Worm (Caenorhabditis elegans) whole organism, L1 larva: ENCODE results near the gene F19G12.4.

ENCODE experiments used
- C16A3.4 ChIP-seq: fragments of 150-350 bp; optimal IDR thresholded peaks from 2 replicates; lab custom pipeline; 2014; ENCODE audit warnings: missing biosample characterization, missing genetic modification characterization
- C34B4.2 ChIP-seq: sonication (generic microtip); optimal IDR thresholded peaks from 2 replicates; lab custom pipeline; 2017; ENCODE audit warnings: mild to moderate bottlenecking, missing genetic modification characterization, missing compliant biosample characterization
- Y116A8C.19 ChIP-seq: sonication (generic microtip); optimal IDR thresholded peaks from 2 replicates; lab custom pipeline; 2016; ENCODE audit warnings: missing compliant biosample characterization, missing genetic modification characterization, borderline replicate concordance
- alr-1 ChIP-seq: fragments of 200-800 bp; sonication (Bioruptor generic); optimal IDR thresholded peaks from 2 replicates; lab custom pipeline; 2018; ENCODE audit warnings: borderline replicate concordance, mild to moderate bottlenecking, missing genetic modification characterization, missing compliant biosample characterization
- aly-2 ChIP-seq: fragments of 150-350 bp; optimal IDR thresholded peaks from 2 replicates; lab custom pipeline; 2014; ENCODE audit warnings: missing biosample characterization, missing genetic modification characterization
- ama-1 ChIP-seq: fragments of 150-350 bp; optimal IDR thresholded peaks from 2 replicates; lab custom pipeline; 2014
- blmp-1 ChIP-seq: fragments of 150-350 bp; optimal IDR thresholded peaks from 2 replicates; lab custom pipeline; 2014; ENCODE audit warnings: missing biosample characterization, missing genetic modification characterization
- ceh-8 ChIP-seq: fragments of 200-800 bp; sonication (Bioruptor generic); optimal IDR thresholded peaks from 2 replicates; lab custom pipeline; 2018; ENCODE audit warnings: mild to moderate bottlenecking, missing genetic modification characterization, moderate library complexity, missing compliant biosample characterization
- ceh-82 ChIP-seq, 3 experiments: fragments of 150-350 bp in 1 of 3; sonication (generic microtip) in 2 of 3; optimal IDR thresholded peaks; 2 replicates each; lab custom pipeline; 2014 to 2017; ENCODE audit warnings: missing biosample characterization in 3 of 3, missing genetic modification characterization in 3 of 3
- ceh-90 ChIP-seq: sonication (generic microtip); optimal IDR thresholded peaks from 2 replicates; lab custom pipeline; 2016; ENCODE audit warnings: missing genetic modification characterization, missing compliant biosample characterization
- ces-1 ChIP-seq: fragments of 150-350 bp; optimal IDR thresholded peaks from 2 replicates; lab custom pipeline; 2014; ENCODE audit warnings: missing biosample characterization, missing genetic modification reagents, missing genetic modification characterization
- dpl-1 ChIP-seq, 3 experiments: fragments of 150-350 bp in 2 of 3; sonication (generic microtip) in 1 of 3; optimal IDR thresholded peaks; 2 replicates each; lab custom pipeline; 2014 to 2017; ENCODE audit warnings: missing biosample characterization in 3 of 3, missing genetic modification characterization in 3 of 3, missing genetic modification reagents in 3 of 3
- efl-1 ChIP-seq, 4 experiments: fragments of 150-350 bp; optimal IDR thresholded peaks in 3 of 4; peaks in 1 of 4; 1 replicate in 1 of 4; 2 replicates in 3 of 4; lab custom pipeline; 2014; ENCODE audit warnings: missing biosample characterization in 2 of 4, missing genetic modification characterization in 2 of 4, missing genetic modification reagents in 2 of 4
- efl-3 ChIP-seq: fragments of 200-800 bp; sonication (Bioruptor generic); optimal IDR thresholded peaks from 2 replicates; lab custom pipeline; 2018; ENCODE audit warnings: mild to moderate bottlenecking, missing genetic modification characterization, missing compliant biosample characterization
- egl-27 ChIP-seq, 2 experiments: fragments of 150-350 bp in 1 of 2; sonication (generic microtip); optimal IDR thresholded peaks; 3 replicates each; lab custom pipeline; 2017 to 2018; ENCODE audit warnings: missing biosample characterization in 2 of 2, missing genetic modification characterization in 2 of 2, missing genetic modification reagents in 2 of 2
- fkh-10 ChIP-seq: sonication (generic microtip); optimal IDR thresholded peaks from 2 replicates; lab custom pipeline; 2017; ENCODE audit warnings: missing biosample characterization, missing genetic modification reagents, missing genetic modification characterization
- hlh-4 ChIP-seq: sonication (generic microtip); optimal IDR thresholded peaks from 2 replicates; lab custom pipeline; 2016; ENCODE audit warnings: mild to moderate bottlenecking, missing genetic modification characterization, missing compliant biosample characterization
- irx-1 ChIP-seq: sonication (generic microtip); optimal IDR thresholded peaks from 2 replicates; lab custom pipeline; 2016; ENCODE audit warnings: missing genetic modification characterization, missing compliant biosample characterization
- jun-1 ChIP-seq: fragments of 150-350 bp; optimal IDR thresholded peaks from 2 replicates; lab custom pipeline; 2014; ENCODE audit warnings: missing biosample characterization, missing genetic modification reagents, missing genetic modification characterization
- lin-13 ChIP-seq: fragments of 150-350 bp; optimal IDR thresholded peaks from 2 replicates; lab custom pipeline; 2014; ENCODE audit warnings: missing biosample characterization, missing genetic modification reagents, missing genetic modification characterization
- lin-14 ChIP-seq: fragments of 200-800 bp; sonication (Bioruptor generic); optimal IDR thresholded peaks from 2 replicates; lab custom pipeline; 2018; ENCODE audit warnings: mild to moderate bottlenecking, missing genetic modification characterization, moderate library complexity, missing compliant biosample characterization
- lin-39 ChIP-seq: fragments of 150-350 bp; optimal IDR thresholded peaks from 2 replicates; lab custom pipeline; 2014; ENCODE audit warnings: missing biosample characterization, missing genetic modification reagents, missing genetic modification characterization
- lir-3 ChIP-seq: sonication (generic microtip); optimal IDR thresholded peaks from 2 replicates; lab custom pipeline; 2016; ENCODE audit warnings: mild to moderate bottlenecking, missing genetic modification characterization, moderate library complexity, missing compliant biosample characterization; ENCODE audit not compliant: poor library complexity
- mdl-1 ChIP-seq, 2 experiments: fragments of 150-350 bp; optimal IDR thresholded peaks; 2 replicates each; lab custom pipeline; 2014 to 2017; ENCODE audit warnings: missing biosample characterization in 2 of 2, missing genetic modification characterization in 2 of 2, inconsistent platforms in 1 of 2
- nhr-11 ChIP-seq: fragments of 150-350 bp; optimal IDR thresholded peaks from 2 replicates; lab custom pipeline; 2014; ENCODE audit warnings: missing biosample characterization, missing genetic modification characterization
- nhr-12 ChIP-seq: sonication (generic microtip); optimal IDR thresholded peaks from 2 replicates; lab custom pipeline; 2017; ENCODE audit warnings: missing biosample characterization, missing genetic modification characterization
- nhr-28 ChIP-seq: fragments of 150-350 bp; optimal IDR thresholded peaks from 2 replicates; lab custom pipeline; 2014; ENCODE audit warnings: missing biosample characterization, missing genetic modification characterization
- nhr-71 ChIP-seq: sonication (generic microtip); optimal IDR thresholded peaks from 2 replicates; lab custom pipeline; 2016; ENCODE audit warnings: mild to moderate bottlenecking, missing genetic modification characterization, moderate library complexity, missing compliant biosample characterization
- nhr-76 ChIP-seq: sonication (generic microtip); optimal IDR thresholded peaks from 2 replicates; lab custom pipeline; 2017; ENCODE audit warnings: missing biosample characterization, missing genetic modification characterization
- nhr-77 ChIP-seq: fragments of 150-350 bp; optimal IDR thresholded peaks from 2 replicates; lab custom pipeline; 2014; ENCODE audit warnings: missing biosample characterization, missing genetic modification characterization
- nhr-90 ChIP-seq: sonication (generic microtip); optimal IDR thresholded peaks from 2 replicates; lab custom pipeline; 2016; ENCODE audit warnings: mild to moderate bottlenecking, missing genetic modification characterization, missing compliant biosample characterization; ENCODE audit not compliant: poor library complexity
- pag-3 ChIP-seq: sonication (generic microtip); optimal IDR thresholded peaks from 2 replicates; lab custom pipeline; 2017; ENCODE audit warnings: missing genetic modification characterization, mild to moderate bottlenecking, missing compliant biosample characterization, antibody characterized with exemption, borderline replicate concordance; ENCODE audit not compliant: insufficient read depth
- pax-3 ChIP-seq: fragments of 200-800 bp; sonication (Bioruptor generic); optimal IDR thresholded peaks from 2 replicates; lab custom pipeline; 2018; ENCODE audit warnings: mild to moderate bottlenecking, missing genetic modification characterization, moderate library complexity, missing compliant biosample characterization
- pqm-1 ChIP-seq: sonication (generic microtip); optimal IDR thresholded peaks from 3 replicates; lab custom pipeline; 2017; ENCODE audit warnings: missing biosample characterization, missing genetic modification characterization
- skn-1 ChIP-seq: fragments of 150-350 bp; optimal IDR thresholded peaks from 2 replicates; lab custom pipeline; 2014; ENCODE audit warnings: missing biosample characterization, missing genetic modification characterization
- snpc-4 ChIP-seq: fragments of 150-350 bp; optimal IDR thresholded peaks from 2 replicates; lab custom pipeline; 2014; ENCODE audit warnings: missing biosample characterization, missing genetic modification characterization
- snu-23 ChIP-seq: sonication (generic microtip); optimal IDR thresholded peaks from 2 replicates; lab custom pipeline; 2016; ENCODE audit warnings: missing genetic modification characterization, missing compliant biosample characterization
- sptf-1 ChIP-seq: fragments of 150-350 bp; optimal IDR thresholded peaks from 2 replicates; lab custom pipeline; 2014; ENCODE audit warnings: missing biosample characterization, missing genetic modification characterization
- swsn-7 ChIP-seq: sonication (generic microtip); optimal IDR thresholded peaks from 2 replicates; lab custom pipeline; 2016; ENCODE audit warnings: missing genetic modification characterization, missing compliant biosample characterization
- tbx-2 ChIP-seq: sonication (generic microtip); optimal IDR thresholded peaks from 2 replicates; lab custom pipeline; 2016; ENCODE audit warnings: missing genetic modification characterization, missing compliant biosample characterization
- tlp-1 ChIP-seq: fragments of 150-350 bp; optimal IDR thresholded peaks from 2 replicates; lab custom pipeline; 2014; ENCODE audit warnings: missing biosample characterization, missing genetic modification characterization
- unc-130 ChIP-seq: fragments of 150-350 bp; optimal IDR thresholded peaks from 2 replicates; lab custom pipeline; 2017; ENCODE audit warnings: missing biosample characterization, missing genetic modification characterization, inconsistent platforms
- unc-30 ChIP-seq: sonication (generic microtip); optimal IDR thresholded peaks from 2 replicates; lab custom pipeline; 2017; ENCODE audit warnings: missing biosample characterization, missing genetic modification characterization
- unc-62 ChIP-seq: fragments of 150-350 bp; optimal IDR thresholded peaks from 2 replicates; lab custom pipeline; 2014; ENCODE audit warnings: missing biosample characterization, missing genetic modification reagents, missing genetic modification characterization
- vab-15 ChIP-seq: sonication (generic microtip); optimal IDR thresholded peaks from 2 replicates; lab custom pipeline; 2017; ENCODE audit warnings: missing genotype, mild to moderate bottlenecking, missing genetic modification characterization, missing compliant biosample characterization
- xbp-1 ChIP-seq: sonication (generic microtip); optimal IDR thresholded peaks from 2 replicates; lab custom pipeline; 2016; ENCODE audit warnings: missing genetic modification characterization, missing compliant biosample characterization
- zag-1 ChIP-seq: fragments of 150-350 bp; optimal IDR thresholded peaks from 2 replicates; lab custom pipeline; 2014; ENCODE audit warnings: missing biosample characterization, missing genetic modification characterization
- ztf-11 ChIP-seq, 2 experiments: sonication (generic microtip); optimal IDR thresholded peaks; 2 replicates each; lab custom pipeline; 2016 to 2017; ENCODE audit warnings: missing genetic modification characterization in 2 of 2, missing biosample characterization in 1 of 2, missing compliant biosample characterization in 1 of 2
- ztf-4 ChIP-seq: fragments of 150-350 bp; optimal IDR thresholded peaks from 2 replicates; lab custom pipeline; 2014; ENCODE audit warnings: missing biosample characterization, missing genetic modification characterization

The F19G12.4 gene

DNA sequence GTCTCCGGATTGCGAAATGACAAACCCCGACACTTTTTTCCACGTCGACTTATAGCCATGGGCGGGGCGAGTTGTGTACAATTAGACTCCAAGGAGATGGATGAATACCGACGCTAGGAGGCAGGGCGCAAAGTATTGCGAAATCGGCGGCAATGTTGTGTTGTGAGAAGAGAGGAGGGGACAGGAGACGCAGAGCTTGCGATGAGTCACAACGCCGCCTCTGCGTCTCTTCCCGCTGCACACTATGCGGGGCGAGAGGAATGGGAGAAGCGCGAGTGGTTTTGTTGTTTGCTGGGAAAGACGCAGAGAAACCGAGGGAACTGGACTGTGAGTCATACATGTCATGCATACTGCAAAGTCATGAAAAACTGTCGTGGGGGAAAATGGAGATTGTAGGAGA lies 37.3 kb downstream of the F19G12.4 start (continued):
- TF ChIP-seq ceh-8: peak; percentile 37
- TF ChIP-seq ces-1 (GFP tag; lab: Kevin White, UChicago): no peak
- peak; percentile 87 for TF ChIP-seq tbx-2 (tag; lab: Kevin White, UChicago)
- no peak for TF ChIP-seq vab-15 (tag; lab: Kevin White, UChicago)
- no peak for TF ChIP-seq lir-3 (tag; lab: Kevin White, UChicago)
- TF ChIP-seq aly-2 (tag; lab: Kevin White, UChicago): peak; percentile 46
- TF ChIP-seq nhr-76 (tag; lab: Kevin White, UChicago): no peak
- peak; percentile 84 for TF ChIP-seq nhr-90 (tag; lab: Kevin White, UChicago)

DNA sequence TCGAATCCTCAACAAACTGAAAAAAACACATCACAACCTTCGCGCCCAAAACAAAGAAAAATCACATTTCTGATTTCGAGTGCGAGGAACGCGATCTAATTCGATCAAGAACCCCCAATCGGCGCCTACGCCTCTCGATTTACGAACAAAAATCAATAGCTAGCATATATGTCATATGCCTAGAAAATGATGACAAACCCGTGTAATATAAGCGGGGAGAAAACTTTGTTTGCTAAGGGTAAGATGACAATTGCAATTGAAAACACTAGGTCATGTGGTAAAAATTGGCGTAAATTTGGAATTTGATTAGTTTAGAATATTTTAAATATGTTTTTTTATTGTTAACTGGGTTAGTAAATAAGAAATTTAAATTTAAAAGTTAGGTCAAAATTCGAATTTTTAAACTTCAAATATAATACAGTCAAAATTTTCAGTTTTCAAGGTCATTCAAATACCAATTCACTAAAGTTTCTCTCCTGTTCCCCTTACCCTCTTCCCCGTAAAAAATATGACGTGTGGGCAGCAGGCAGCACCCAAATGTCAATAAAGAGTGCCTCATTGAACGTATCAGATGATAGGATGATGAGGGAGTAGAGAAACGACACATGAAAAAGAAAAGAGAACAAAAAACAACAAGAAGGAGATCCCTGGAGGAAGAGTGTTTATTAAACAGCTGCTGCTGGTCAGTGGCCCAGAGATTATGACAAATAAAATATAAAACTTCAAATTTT lies 39.4 kb downstream of the F19G12.4 start:
- TF ChIP-seq lin-13 (GFP tag; lab: Kevin White, UChicago): no peak
- peak in 1 of 3 experiments; percentile 25 for TF ChIP-seq dpl-1 (GFP tag; optimal IDR thresholded peaks at IDR 0.05; lab: Kevin White, UChicago)
- peak; percentile 79 for TF ChIP-seq nhr-71
- TF ChIP-seq hlh-4 (tag; lab: Kevin White, UChicago): no peak
- no peak for TF ChIP-seq nhr-11 (tag; lab: Kevin White, UChicago)
- no peak for TF ChIP-seq nhr-28 (tag; lab: Kevin White, UChicago)
- TF ChIP-seq xbp-1: peak; percentile 7
- no peak for TF ChIP-seq vab-15 (tag; lab: Kevin White, UChicago)
- TF ChIP-seq egl-27 (tag; optimal IDR thresholded peaks at IDR 0.05; lab: Kevin White, UChicago): no peak
- TF ChIP-seq Y116A8C.19 (tag; lab: Kevin White, UChicago): no peak
- TF ChIP-seq ceh-90 (tag; lab: Kevin White, UChicago): no peak
- no peak for TF ChIP-seq pqm-1 (tag; lab: Kevin White, UChicago)
- TF ChIP-seq ceh-8: no peak
- no peak for TF ChIP-seq zag-1 (tag; lab: Kevin White, UChicago)
- peak; percentile 92 for TF ChIP-seq lin-14 (GFP tag; lab: Kevin White, UChicago)
- peak; percentile 30 for TF ChIP-seq snpc-4 (tag; lab: Kevin White, UChicago)
- TF ChIP-seq swsn-7 (tag; lab: Kevin White, UChicago): peak; percentile 41
- TF ChIP-seq efl-1 (optimal IDR thresholded peaks at IDR 0.05; lab: Kevin White, UChicago): peak in 1 of 2 experiments; percentile 2
- no peak for TF ChIP-seq efl-1 (GFP tag; optimal IDR thresholded peaks at IDR 0.05 in 1 of 2; lab: Kevin White, UChicago)
- no peak for TF ChIP-seq efl-3 (GFP tag; lab: Kevin White, UChicago)
- TF ChIP-seq snu-23 (GFP tag; lab: Kevin White, UChicago): peak; percentile 68
- no peak for TF ChIP-seq unc-30
- peak in 1 of 3 experiments; percentile 21 for TF ChIP-seq ceh-82 (tag; optimal IDR thresholded peaks at IDR 0.05; lab: Kevin White, UChicago)
- peak; percentile 23 for TF ChIP-seq nhr-77 (tag; lab: Kevin White, UChicago)
- TF ChIP-seq fkh-10 (GFP tag; lab: Kevin White, UChicago): no peak
- TF ChIP-seq sptf-1 (tag; lab: Kevin White, UChicago): no peak
- no peak for TF ChIP-seq ama-1
- no peak for TF ChIP-seq nhr-12 (tag; lab: Kevin White, UChicago)
- TF ChIP-seq mdl-1 (tag; optimal IDR thresholded peaks at IDR 0.05; lab: Kevin White, UChicago): peak in 1 of 2 experiments; percentile 74
- TF ChIP-seq C16A3.4 (tag; lab: Kevin White, UChicago): peak; percentile 68
- no peak for TF ChIP-seq tlp-1 (tag; lab: Kevin White, UChicago)
- peak; percentile 100 for TF ChIP-seq skn-1 (tag; lab: Kevin White, UChicago)
- TF ChIP-seq pag-3: no peak
- no peak for TF ChIP-seq unc-62 (GFP tag; lab: Kevin White, UChicago)
- TF ChIP-seq C34B4.2: no peak
- no peak for TF ChIP-seq ztf-11 (tag; optimal IDR thresholded peaks at IDR 0.05; lab: Kevin White, UChicago)
- peak; percentile 29 for TF ChIP-seq irx-1
- no peak for TF ChIP-seq nhr-76 (tag; lab: Kevin White, UChicago)
- peak; percentile 52 for TF ChIP-seq ztf-4 (tag; lab: Kevin White, UChicago)
- no peak for TF ChIP-seq lin-39 (tag; lab: Kevin White, UChicago)
- TF ChIP-seq jun-1: no peak
- no peak for TF ChIP-seq alr-1
- no peak for TF ChIP-seq pax-3 (tag; lab: Kevin White, UChicago)
- no peak for TF ChIP-seq unc-130 (tag; lab: Kevin White, UChicago)
- TF ChIP-seq tbx-2 (tag; lab: Kevin White, UChicago): peak; percentile 49
- peak; percentile 77 for TF ChIP-seq blmp-1 (tag; lab: Kevin White, UChicago)
